Fruit fly (Drosophila melanogaster) whole organism, wandering third instar larva: Measurements from ENCODE around the gene Prestin.

Experiments used
- CG32264 ChIP-seq: fragments of 200-800 bp; sonication (Bioruptor generic); optimal IDR thresholded peaks from 2 replicates; lab custom pipeline; 2016; ENCODE audit warnings: missing biosample characterization, missing genetic modification characterization
- CG9705 ChIP-seq: fragments of 200-800 bp; sonication (Bioruptor generic); optimal IDR thresholded peaks from 2 replicates; lab custom pipeline; 2018; ENCODE audit warnings: missing biosample characterization, mild to moderate bottlenecking, missing genetic modification characterization
- CrebA ChIP-seq: fragments of 200-800 bp; sonication (Bioruptor generic); optimal IDR thresholded peaks from 2 replicates; lab custom pipeline; 2016; ENCODE audit warnings: missing biosample characterization, mild to moderate bottlenecking, missing genetic modification characterization, borderline replicate concordance
- Dif ChIP-seq: fragments of 200-275, 200-300 bp; sonication (Bioruptor generic); optimal IDR thresholded peaks from 2 replicates; lab custom pipeline; 2018; ENCODE audit warnings: missing biosample characterization, missing genetic modification characterization; ENCODE audit not compliant: partially characterized antibody
- GATAd ChIP-seq: sonication (Bioruptor generic); optimal IDR thresholded peaks from 2 replicates; lab custom pipeline; 2016; ENCODE audit warnings: missing biosample characterization, missing genetic modification characterization
- HLH106 ChIP-seq: fragments of 200-800 bp; optimal IDR thresholded peaks from 3 replicates; lab custom pipeline; 2019; ENCODE audit warnings: missing biosample characterization, mild to moderate bottlenecking, missing genetic modification characterization, moderate library complexity
- Hnf4 ChIP-seq: fragments of 200-800 bp; sonication (Bioruptor generic); optimal IDR thresholded peaks from 2 replicates; lab custom pipeline; 2016; ENCODE audit warnings: missing biosample characterization, mild to moderate bottlenecking, missing genetic modification characterization
- Hr78 ChIP-seq: fragments of >200 bp; optimal IDR thresholded peaks from 2 replicates; lab custom pipeline; 2017; ENCODE audit warnings: missing biosample characterization, missing genetic modification characterization
- Hr83 ChIP-seq: fragments of 200-300 bp; sonication (Bioruptor generic); optimal IDR thresholded peaks from 2 replicates; lab custom pipeline; 2016; ENCODE audit warnings: missing biosample characterization, mild to moderate bottlenecking, missing genetic modification characterization, moderate library complexity; ENCODE audit not compliant: poor library complexity, severe bottlenecking
- Mio ChIP-seq: sonication (Bioruptor generic); optimal IDR thresholded peaks from 2 replicates; lab custom pipeline; 2016; ENCODE audit warnings: missing biosample characterization, missing genetic modification characterization
- Myc ChIP-seq: fragments of >200 bp; optimal IDR thresholded peaks from 2 replicates; lab custom pipeline; 2017
- OdsH ChIP-seq: fragments of 200-800 bp; sonication (Bioruptor generic); optimal IDR thresholded peaks from 2 replicates; lab custom pipeline; 2016; ENCODE audit warnings: missing biosample characterization, mild to moderate bottlenecking, missing genetic modification characterization
- Rel ChIP-seq, 2 experiments: fragments of 200-800 bp; sonication (Bioruptor generic) in 1 of 2; optimal IDR thresholded peaks; 2 replicates in 1 of 2; 3 replicates in 1 of 2; lab custom pipeline; 2016 to 2019; ENCODE audit warnings: mild to moderate bottlenecking in 2 of 2, missing biosample characterization in 2 of 2, missing genetic modification characterization in 2 of 2, moderate library complexity in 1 of 2
- Vsx2 ChIP-seq: fragments of 200-300, 225-300 bp; sonication (Bioruptor generic); optimal IDR thresholded peaks from 2 replicates; lab custom pipeline; 2018; ENCODE audit warnings: missing biosample characterization, missing genetic modification characterization; ENCODE audit not compliant: partially characterized antibody
- br ChIP-seq: fragments of 200-800 bp; sonication (Bioruptor generic); optimal IDR thresholded peaks from 2 replicates; lab custom pipeline; 2016; ENCODE audit warnings: missing biosample characterization, missing genetic modification characterization
- brk ChIP-seq: fragments of 200-800 bp; sonication (Bioruptor generic); optimal IDR thresholded peaks from 2 replicates; lab custom pipeline; 2016; ENCODE audit warnings: missing biosample characterization, mild to moderate bottlenecking, missing genetic modification characterization
- dl ChIP-seq, 2 experiments: fragments of 175-275, 200-275 bp in 1 of 2; fragments of 200-275 bp in 1 of 2; sonication (Bioruptor generic); optimal IDR thresholded peaks; lab custom pipeline; 2018; ENCODE audit warnings: mild to moderate bottlenecking in 2 of 2, missing biosample characterization in 2 of 2, missing genetic modification characterization in 2 of 2, moderate library complexity in 2 of 2; ENCODE audit not compliant: partially characterized antibody in 2 of 2, insufficient read depth in 1 of 2
- dsf ChIP-seq: sonication (Bioruptor generic); optimal IDR thresholded peaks from 2 replicates; lab custom pipeline; 2016; ENCODE audit warnings: missing biosample characterization, missing genetic modification characterization, borderline replicate concordance
- ey ChIP-seq: fragments of 200-800 bp; sonication (Bioruptor generic); optimal IDR thresholded peaks from 2 replicates; lab custom pipeline; 2016; ENCODE audit warnings: missing biosample characterization, missing genetic modification characterization
- foxo ChIP-seq, 2 experiments: fragments of 200-800 bp; sonication (Bioruptor generic); optimal IDR thresholded peaks; 2 replicates in 1 of 2; 3 replicates in 1 of 2; lab custom pipeline; 2016 to 2017; ENCODE audit warnings: missing biosample characterization in 2 of 2, missing genetic modification characterization in 2 of 2
- fru ChIP-seq: fragments of 200-800 bp; sonication (Bioruptor generic); optimal IDR thresholded peaks from 3 replicates; lab custom pipeline; 2016; ENCODE audit warnings: missing biosample characterization, mild to moderate bottlenecking, missing genetic modification characterization
- h ChIP-seq: fragments of 200-800 bp; sonication (Bioruptor generic); optimal IDR thresholded peaks from 3 replicates; lab custom pipeline; 2016; ENCODE audit warnings: missing biosample characterization, mild to moderate bottlenecking, missing genetic modification characterization
- jim ChIP-seq: fragments of 175-275, 200-325 bp; sonication (Bioruptor generic); optimal IDR thresholded peaks from 2 replicates; lab custom pipeline; 2016; ENCODE audit warnings: missing biosample characterization, mild to moderate bottlenecking, missing genetic modification characterization
- pan ChIP-seq: fragments of >200 bp; optimal IDR thresholded peaks from 2 replicates; lab custom pipeline; 2017
- psq ChIP-seq: fragments of 200-800 bp; sonication (Bioruptor generic); optimal IDR thresholded peaks from 3 replicates; lab custom pipeline; 2017; ENCODE audit warnings: missing biosample characterization, mild to moderate bottlenecking, missing genetic modification characterization, moderate library complexity
- sv ChIP-seq: fragments of 200-800 bp; sonication (Bioruptor generic); optimal IDR thresholded peaks from 3 replicates; lab custom pipeline; 2016; ENCODE audit warnings: missing biosample characterization, missing genetic modification characterization
- usp ChIP-seq: fragments of >200 bp; optimal IDR thresholded peaks from 2 replicates; lab custom pipeline; 2017; ENCODE audit warnings: missing biosample characterization, missing genetic modification characterization
- woc ChIP-seq: sonication (Bioruptor generic); optimal IDR thresholded peaks from 2 replicates; lab custom pipeline; 2016; ENCODE audit warnings: missing biosample characterization, mild to moderate bottlenecking, missing genetic modification characterization

Prestin gene

DNA sequence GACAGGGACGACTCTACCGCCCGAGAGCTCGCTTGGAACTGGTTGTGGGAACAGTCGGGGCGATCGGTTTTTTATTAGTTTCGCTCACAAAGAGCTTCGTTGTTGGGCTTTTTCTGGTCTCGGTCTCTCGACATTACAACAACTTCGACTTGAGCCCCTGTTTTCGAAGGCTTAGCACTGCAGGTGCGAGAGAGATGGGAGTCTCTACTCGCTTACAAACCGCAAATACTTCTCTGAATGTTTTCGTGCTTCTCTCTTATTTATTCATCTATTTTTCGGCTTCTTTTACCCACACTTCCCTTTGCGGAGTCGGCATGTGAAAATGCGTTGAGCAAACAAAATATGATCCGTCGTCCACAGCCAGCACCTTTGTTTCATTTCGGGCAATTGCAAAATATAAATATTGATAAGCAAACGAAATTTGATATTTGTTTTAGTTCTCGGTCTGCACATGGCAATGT, 11.8 kb downstream of the Prestin start, which contains the start of gene Tsp74F:
Tsp74F (minus strand) TSS at position 48 of the 461 bp plus-strand sequence.
- TF ChIP-seq Vsx2 (GFP tag; lab: Kevin White, UChicago) (peak; percentile 59), dl (GFP tag; optimal IDR thresholded peaks at IDR 0.05; lab: Kevin White, UChicago; ENCODE audit: insufficient read depth in 1 of 2, partially characterized antibody in 2 of 2) (peak in 1 of 2 experiments; percentile 10), pan (lab: Kevin White, UChicago) (no peak), fru (GFP tag; lab: Kevin White, UChicago) (no peak), usp (no peak), Rel (GFP tag; optimal IDR thresholded peaks at IDR 0.05; lab: Kevin White, UChicago) (no peak), Rel (tag; optimal IDR thresholded peaks at IDR 0.05; lab: Kevin White, UChicago) (no peak), GATAd (no peak), Dif (GFP tag; lab: Kevin White, UChicago) (peak; percentile 30), dsf (no peak), OdsH (GFP tag; lab: Kevin White, UChicago) (no peak), brk (GFP tag; lab: Kevin White, UChicago) (no peak), woc (no peak), Mio (GFP tag; lab: Kevin White, UChicago) (no peak), psq (peak; percentile 56), jim (GFP tag; lab: Kevin White, UChicago) (no peak)

DNA sequence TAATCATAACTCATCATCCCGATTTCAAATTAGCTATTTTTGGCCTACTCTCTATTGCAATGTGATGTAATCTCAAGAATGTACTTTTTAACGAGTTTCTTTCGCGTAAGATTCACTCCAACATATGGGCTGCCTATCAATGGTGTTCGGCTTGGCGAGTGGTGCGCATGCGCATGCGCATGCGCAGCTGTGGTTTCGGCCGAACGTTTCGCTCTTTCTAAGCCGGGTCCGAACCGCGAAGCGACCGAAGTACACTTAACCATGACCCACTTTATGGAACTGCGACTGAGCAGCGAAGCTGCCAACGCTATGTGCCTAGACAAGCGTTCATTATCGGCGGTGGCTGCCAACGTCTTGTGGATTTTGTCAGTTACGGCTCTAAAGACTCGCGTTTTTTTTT, 14.0 kb downstream of the Prestin start:
- no peak for TF ChIP-seq br (GFP tag; lab: Kevin White, UChicago)
- TF ChIP-seq Vsx2 (GFP tag; lab: Kevin White, UChicago): peak; percentile 15

DNA sequence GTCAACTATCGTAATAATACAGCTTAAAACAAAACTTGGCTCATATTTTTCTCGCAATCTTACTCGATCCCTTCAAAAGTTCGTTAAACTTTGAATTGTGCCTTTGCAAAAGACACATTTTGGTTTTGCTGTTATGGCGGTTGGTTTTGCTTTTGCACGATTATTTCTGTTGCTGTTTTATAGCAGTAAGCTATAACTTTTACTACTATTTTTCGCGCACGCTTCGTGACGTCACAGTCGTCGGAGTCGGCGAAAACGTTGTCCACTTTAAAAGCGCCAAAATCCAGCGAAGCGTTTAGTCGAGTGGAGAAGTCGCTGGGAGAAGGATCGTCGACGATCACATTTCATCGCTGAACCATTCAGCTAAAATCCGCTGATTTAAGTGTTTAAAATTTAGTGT, 20.2 kb downstream of the Prestin start, which contains the start of gene CG7402:
CG7402 (plus strand) TSS at position 313 of the 400 bp plus-strand sequence.
- TF ChIP-seq dsf (no peak), dl (GFP tag; optimal IDR thresholded peaks at IDR 0.05; lab: Kevin White, UChicago; ENCODE audit: insufficient read depth in 1 of 2, partially characterized antibody in 2 of 2) (no peak), brk (GFP tag; lab: Kevin White, UChicago) (no peak)

- TF ChIP-seq Hr78 (GFP tag; lab: Kevin White, UChicago) (no peak), ey (GFP tag; lab: Kevin White, UChicago) (no peak), GATAd (no peak), pan (lab: Kevin White, UChicago) (no peak), sv (no peak)
Measured at dm6 chr3L:17886545-17886944, 21.1 kb downstream of the Prestin start, which contains the start of gene CG16775. Gene CG16775 (minus strand): TSS chr3L:17886645.

DNA sequence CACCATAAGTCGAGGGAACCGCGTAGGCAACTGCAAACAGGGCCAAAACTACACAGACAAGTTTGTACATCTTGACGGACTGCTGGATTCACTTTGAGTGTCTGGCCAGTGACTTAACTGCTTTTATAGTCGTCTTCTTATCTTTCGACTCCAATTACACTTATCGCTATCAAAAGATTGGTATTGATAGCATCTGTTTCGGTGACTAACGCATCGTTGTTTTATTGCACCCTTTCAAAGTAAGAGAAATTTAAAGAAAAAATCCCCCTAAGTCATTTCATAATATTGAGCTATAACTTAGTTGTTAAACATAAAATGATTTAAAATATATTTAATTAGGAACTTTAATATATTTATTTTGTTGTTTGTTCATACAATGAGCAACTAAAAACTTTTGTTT, 23.3 kb downstream of the Prestin start, which contains the start of gene CG5506:
CG5506 (minus strand) TSS at position 101 of the 400 bp plus-strand sequence.
- TF ChIP-seq OdsH (GFP tag; lab: Kevin White, UChicago): no peak
- no peak for TF ChIP-seq Rel (GFP tag; optimal IDR thresholded peaks at IDR 0.05; lab: Kevin White, UChicago)
- peak; percentile 66 for TF ChIP-seq Rel (tag; optimal IDR thresholded peaks at IDR 0.05; lab: Kevin White, UChicago)
- TF ChIP-seq Hnf4 (GFP tag; lab: Kevin White, UChicago): no peak

DNA sequence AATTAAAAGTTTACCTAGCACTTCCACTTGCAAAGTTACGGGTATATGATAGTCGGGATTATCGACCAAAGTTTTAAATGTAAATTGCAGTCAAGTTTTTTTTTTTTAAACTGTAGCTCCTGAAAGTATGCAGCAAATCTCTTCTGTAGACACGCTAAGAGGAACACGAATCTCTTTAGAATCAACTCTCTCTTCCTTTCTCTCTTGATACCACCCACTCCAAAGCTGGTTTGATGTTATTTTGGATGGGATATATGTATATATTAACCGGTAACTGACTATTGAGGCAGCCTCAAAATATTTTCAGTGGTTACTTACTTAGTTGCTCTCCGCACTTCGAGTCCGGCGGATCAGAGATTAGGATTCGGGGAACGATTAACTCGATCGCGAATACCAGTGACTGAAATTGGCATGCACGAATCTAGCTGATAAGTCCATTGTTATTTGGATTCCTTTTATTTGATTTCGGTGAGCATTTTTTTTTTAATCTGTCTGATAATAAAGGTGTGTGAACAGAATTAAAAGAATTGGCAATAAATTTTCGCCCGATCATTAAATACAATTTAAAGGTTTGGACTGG, 28.7 kb downstream of the Prestin start, which contains the start of gene CG7408:
CG7408 (plus strand) TSS at position 316 of the 580 bp plus-strand sequence.
- no peak for TF ChIP-seq usp
- no peak for TF ChIP-seq foxo (GFP tag; optimal IDR thresholded peaks at IDR 0.05; lab: Kevin White, UChicago)
- peak; percentile 29 for TF ChIP-seq Myc (lab: Kevin White, UChicago)
- no peak for TF ChIP-seq brk (GFP tag; lab: Kevin White, UChicago)
- TF ChIP-seq Dif (GFP tag; lab: Kevin White, UChicago): peak; percentile 37
- no peak for TF ChIP-seq HLH106 (tag; lab: Kevin White, UChicago)
- peak; percentile 49 for TF ChIP-seq h (GFP tag; lab: Kevin White, UChicago)
- no peak for TF ChIP-seq Mio (GFP tag; lab: Kevin White, UChicago)
- no peak for TF ChIP-seq ey (GFP tag; lab: Kevin White, UChicago)
- peak; percentile 24 for TF ChIP-seq br (GFP tag; lab: Kevin White, UChicago)
- peak; percentile 12 for TF ChIP-seq Hr83 (GFP tag; lab: Kevin White, UChicago)
- TF ChIP-seq psq: no peak
- TF ChIP-seq Hnf4 (GFP tag; lab: Kevin White, UChicago): peak; percentile 28
- TF ChIP-seq CrebA (GFP tag; lab: Kevin White, UChicago): peak; percentile 65
- no peak for TF ChIP-seq dsf
- no peak for TF ChIP-seq CG32264
- peak; percentile 79 for TF ChIP-seq fru (GFP tag; lab: Kevin White, UChicago)
- TF ChIP-seq CG9705 (GFP tag; lab: Kevin White, UChicago): no peak
- TF ChIP-seq dl (GFP tag; optimal IDR thresholded peaks at IDR 0.05; lab: Kevin White, UChicago; ENCODE audit: insufficient read depth in 1 of 2, partially characterized antibody in 2 of 2): peak in 1 of 2 experiments; percentile 28
- TF ChIP-seq, all 38 proteins: peak for 9
